Worm (Caenorhabditis elegans): ENCODE data around the gene lido-16.

DNA sequence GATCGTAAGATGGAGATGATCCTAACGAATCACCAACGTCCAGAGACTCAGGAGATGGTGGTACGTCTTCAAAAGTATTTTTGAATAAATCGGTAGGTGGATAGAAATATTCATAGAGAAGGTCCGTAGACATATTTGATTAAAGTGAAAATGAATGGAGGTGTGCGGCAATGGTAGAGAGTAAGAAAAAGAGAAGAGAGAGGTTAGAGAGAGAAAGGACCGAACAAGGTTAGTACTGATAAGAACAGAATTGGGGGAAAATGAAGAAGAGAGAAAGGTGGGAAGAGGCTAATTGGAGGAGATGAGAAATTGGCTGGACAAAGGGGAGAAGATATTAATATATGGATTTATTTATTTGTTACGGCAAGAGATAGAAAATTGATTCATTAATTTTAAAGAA, 35.1 kb downstream of the lido-16 start, which contains the start of gene nhr-22:
- no peak for TF ChIP-seq nhr-67 (tag; optimal IDR thresholded peaks at IDR 0.05)
- no peak for TF ChIP-seq ceh-16 (tag; optimal IDR thresholded peaks at IDR 0.05)
- no peak for TF ChIP-seq elt-3 (tag; optimal IDR thresholded peaks at IDR 0.05)
- no peak for TF ChIP-seq nhr-11 (tag; optimal IDR thresholded peaks at IDR 0.05)
- TF ChIP-seq ztf-11 (tag; optimal IDR thresholded peaks at IDR 0.05) = no peak
- TF ChIP-seq zag-1 (tag; optimal IDR thresholded peaks at IDR 0.05) = no peak
- no peak for TF ChIP-seq nfya-1 (tag; optimal IDR thresholded peaks at IDR 0.05; ENCODE audit: insufficient read depth)
- TF ChIP-seq nhr-43 (tag; optimal IDR thresholded peaks at IDR 0.05; ENCODE audit: poor library complexity, severe bottlenecking) = no peak
- no peak for TF ChIP-seq snpc-4 (tag; optimal IDR thresholded peaks at IDR 0.05)
